Fruit fly (Drosophila melanogaster) whole organism, adult: Measurements from ENCODE around the gene CG42232.

Source experiments
- CG11617 ChIP-seq: fragments of 200-800 bp; sonication (Bioruptor generic); optimal IDR thresholded peaks from 2 replicates; lab custom pipeline; 2017; ENCODE audit warnings: mild to moderate bottlenecking, missing biosample characterization, missing genetic modification reagents, missing genetic modification characterization
- CG12768 ChIP-seq: fragments of 200-800 bp; sonication (Bioruptor generic); optimal IDR thresholded peaks from 2 replicates; lab custom pipeline; 2017; ENCODE audit warnings: missing biosample characterization, missing genetic modification characterization, mild to moderate bottlenecking, moderate library complexity, missing genetic modification reagents
- CG14711 ChIP-seq: fragments of 200-800 bp; sonication (Bioruptor generic); optimal IDR thresholded peaks from 2 replicates; lab custom pipeline; 2018; ENCODE audit warnings: missing biosample characterization, mild to moderate bottlenecking, missing genetic modification characterization, moderate library complexity
- CG1620 ChIP-seq: fragments of 200-800 bp; sonication (Bioruptor generic); optimal IDR thresholded peaks from 2 replicates; lab custom pipeline; 2016; ENCODE audit warnings: missing biosample characterization, missing genetic modification characterization
- CG33017 ChIP-seq: fragments of 200-800 bp; sonication (Bioruptor generic); optimal IDR thresholded peaks from 2 replicates; lab custom pipeline; 2018; ENCODE audit warnings: missing biosample characterization, mild to moderate bottlenecking, missing genetic modification characterization, moderate library complexity
- CG5204 ChIP-seq: fragments of 200-800 bp; sonication (Bioruptor generic); optimal IDR thresholded peaks from 2 replicates; lab custom pipeline; 2016; ENCODE audit warnings: missing biosample characterization, missing genetic modification characterization
- CG7045 ChIP-seq: fragments of 200-800 bp; sonication (Bioruptor generic); optimal IDR thresholded peaks from 2 replicates; lab custom pipeline; 2017; ENCODE audit warnings: missing biosample characterization, mild to moderate bottlenecking, missing genetic modification characterization
- CG7101 ChIP-seq: fragments of 200-800 bp; sonication (Bioruptor generic); optimal IDR thresholded peaks from 2 replicates; lab custom pipeline; 2018; ENCODE audit warnings: missing biosample characterization, mild to moderate bottlenecking, missing genetic modification characterization, moderate library complexity
- Clk ChIP-seq: fragments of 200-800 bp; sonication (Bioruptor generic); optimal IDR thresholded peaks from 2 replicates; lab custom pipeline; 2017; ENCODE audit warnings: missing biosample characterization, missing genetic modification characterization
- Crg-1 ChIP-seq: fragments of 200-800 bp; sonication (Bioruptor generic); optimal IDR thresholded peaks from 2 replicates; lab custom pipeline; 2016; ENCODE audit warnings: missing biosample characterization, missing genetic modification characterization
- Hr96 ChIP-seq: fragments of 200-800 bp; sonication (Bioruptor generic); optimal IDR thresholded peaks from 2 replicates; lab custom pipeline; 2016; ENCODE audit warnings: missing biosample characterization, missing genetic modification characterization
- Mnt ChIP-seq: fragments of 200-800 bp; sonication (Bioruptor generic); optimal IDR thresholded peaks from 2 replicates; lab custom pipeline; 2016; ENCODE audit warnings: missing biosample characterization, mild to moderate bottlenecking, missing genetic modification characterization
- bab1 ChIP-seq: fragments of 200-800 bp; sonication (Bioruptor generic); optimal IDR thresholded peaks from 3 replicates; lab custom pipeline; 2019; ENCODE audit warnings: missing biosample characterization, mild to moderate bottlenecking, missing genetic modification characterization, moderate library complexity
- cic ChIP-seq: fragments of 200-800 bp; sonication (Bioruptor generic); optimal IDR thresholded peaks from 2 replicates; lab custom pipeline; 2017; ENCODE audit warnings: missing biosample characterization, mild to moderate bottlenecking, missing genetic modification characterization, moderate library complexity
- cnc ChIP-seq, 2 experiments: fragments of >200 bp; optimal IDR thresholded peaks; 2 replicates each; lab custom pipeline; 2017
- kay ChIP-seq: fragments of 200-800 bp; sonication (Bioruptor generic); peaks from one replicate; lab custom pipeline; 2016; ENCODE audit warnings: missing biosample characterization, missing genetic modification characterization, borderline replicate concordance
- ovo ChIP-seq: fragments of 200-800 bp; sonication (Bioruptor generic); optimal IDR thresholded peaks from 2 replicates; lab custom pipeline; 2016; ENCODE audit warnings: missing biosample characterization, missing genetic modification characterization
- pad ChIP-seq: fragments of 200-800 bp; sonication (Bioruptor generic); optimal IDR thresholded peaks from 3 replicates; lab custom pipeline; 2017; ENCODE audit warnings: missing biosample characterization, missing genetic modification characterization, mild to moderate bottlenecking, moderate library complexity, missing genetic modification reagents
- tj ChIP-seq: fragments of 200-800 bp; sonication (Bioruptor generic); optimal IDR thresholded peaks from 3 replicates; lab custom pipeline; 2017; ENCODE audit warnings: missing biosample characterization, mild to moderate bottlenecking, missing genetic modification characterization, moderate library complexity
- toe ChIP-seq: fragments of 200-800 bp; sonication (Bioruptor generic); optimal IDR thresholded peaks from 2 replicates; lab custom pipeline; 2016; ENCODE audit warnings: missing biosample characterization, missing genetic modification characterization

Gene CG42232

DNA sequence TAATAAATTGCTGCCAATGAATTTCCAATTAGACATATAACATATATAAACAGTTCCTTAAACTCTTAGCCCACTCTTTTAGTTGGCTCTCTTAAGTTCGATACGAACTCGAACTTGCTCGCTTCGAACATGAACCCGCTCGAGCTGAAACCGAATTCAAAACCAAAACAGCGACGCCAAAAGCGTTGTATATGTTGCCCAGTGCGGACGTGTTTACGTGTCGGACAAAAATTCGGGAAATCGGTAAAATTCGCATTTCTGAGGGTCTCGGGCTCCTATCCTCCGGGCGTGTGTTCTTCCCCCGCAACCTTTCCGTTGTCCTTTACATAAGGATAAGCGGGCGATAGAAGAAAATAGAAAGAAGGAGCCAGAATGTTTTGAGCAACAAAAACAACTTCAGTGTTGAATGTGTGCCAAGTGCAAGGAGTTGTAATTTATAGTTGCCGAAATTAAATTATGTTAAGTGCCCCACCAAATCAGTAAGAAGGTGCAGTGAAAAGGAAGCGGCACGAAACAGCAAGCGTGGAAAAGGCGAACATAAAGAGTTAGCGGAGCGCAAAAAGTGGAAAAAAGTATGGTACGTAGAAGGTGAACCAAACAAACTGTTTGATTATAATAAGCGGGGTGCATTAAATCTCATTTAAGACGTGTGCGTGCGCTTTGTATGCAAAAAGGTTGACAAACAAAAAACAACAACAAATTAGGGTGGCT lies 33.3 kb upstream of the CG42232 start, which contains the start of gene CG42342:
Gene CG42342, plus strand, starts transcription at position 176 of the 711 bp plus-strand sequence.
- no peak for TF ChIP-seq kay (GFP tag; lab: Kevin White, UChicago)
- no peak for TF ChIP-seq CG1620 (GFP tag; lab: Kevin White, UChicago)
- TF ChIP-seq CG7045 (GFP tag; lab: Kevin White, UChicago) = no peak
- no peak for TF ChIP-seq CG33017 (tag; lab: Kevin White, UChicago)
- TF ChIP-seq cic (GFP tag; lab: Kevin White, UChicago) = no peak
- no peak for TF ChIP-seq cnc (optimal IDR thresholded peaks at IDR 0.05; lab: Kevin White, UChicago)
- TF ChIP-seq CG11617 (GFP tag; lab: Kevin White, UChicago) = no peak
- TF ChIP-seq CG14711 = no peak
- no peak for TF ChIP-seq CG12768 (GFP tag; lab: Kevin White, UChicago)
- no peak for TF ChIP-seq CG7101 (tag; lab: Kevin White, UChicago)
- TF ChIP-seq pad (GFP tag; lab: Kevin White, UChicago) = no peak
- no peak for TF ChIP-seq CG5204 (GFP tag; lab: Kevin White, UChicago)
- TF ChIP-seq toe (GFP tag; lab: Kevin White, UChicago) = no peak
- no peak for TF ChIP-seq Hr96

DNA sequence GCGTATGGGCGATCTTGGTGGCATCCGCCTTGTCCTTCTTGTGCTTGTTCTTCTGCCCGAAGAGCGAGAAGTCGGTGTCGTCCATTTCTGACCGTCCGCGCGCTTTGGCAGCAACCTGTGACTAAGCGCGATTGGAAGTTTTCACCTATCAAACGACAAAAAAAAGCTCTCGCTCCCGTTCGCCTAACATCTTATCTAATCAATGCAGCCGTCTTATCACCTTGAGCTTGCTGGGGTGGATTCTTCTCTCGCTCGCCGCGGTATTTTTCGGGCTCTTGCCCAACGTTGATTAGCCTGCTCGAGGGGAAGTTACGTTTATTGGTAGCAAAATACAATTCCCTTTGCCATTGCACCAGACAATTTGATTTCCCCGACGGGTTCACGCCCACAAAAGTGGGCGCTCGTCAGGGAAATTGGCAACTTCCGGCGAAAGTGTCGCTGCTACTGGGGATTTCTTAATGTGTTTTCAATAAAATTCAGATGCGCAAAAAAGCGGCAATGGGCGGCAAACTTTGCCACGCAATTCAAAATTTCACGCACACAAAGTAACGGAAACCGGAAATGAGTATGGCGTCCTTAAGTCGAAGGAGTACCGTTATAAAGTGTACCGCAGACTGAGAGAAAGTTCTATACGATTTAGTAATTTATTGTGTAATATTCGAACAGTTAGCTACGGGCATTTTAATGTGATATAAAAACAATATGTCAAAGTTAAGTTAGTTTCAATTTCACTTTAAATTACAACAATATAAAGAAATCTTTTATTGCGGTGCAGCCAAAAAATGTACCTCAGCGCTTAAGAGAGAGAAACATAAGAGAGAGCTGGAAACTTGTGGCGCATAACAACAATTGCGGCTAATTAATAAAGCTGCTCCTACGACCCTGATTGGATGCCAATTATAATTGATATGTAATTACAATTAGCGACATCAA lies 31.7 kb upstream of the CG42232 start, which contains the start of gene Decay:
Gene Decay, minus strand, starts transcription at position 132 of the 933 bp plus-strand sequence.
- TF ChIP-seq CG11617 (GFP tag; lab: Kevin White, UChicago) (peak; percentile 33), CG7101 (tag; lab: Kevin White, UChicago) (no peak), Crg-1 (GFP tag; lab: Kevin White, UChicago) (no peak), toe (GFP tag; lab: Kevin White, UChicago) (no peak), Clk (GFP tag; lab: Kevin White, UChicago) (no peak), CG33017 (tag; lab: Kevin White, UChicago) (no peak), ovo (GFP tag; lab: Kevin White, UChicago) (no peak), cic (GFP tag; lab: Kevin White, UChicago) (no peak), CG14711 (no peak), kay (GFP tag; lab: Kevin White, UChicago) (peak; percentile 53), CG12768 (GFP tag; lab: Kevin White, UChicago) (no peak), CG5204 (GFP tag; lab: Kevin White, UChicago) (no peak), pad (GFP tag; lab: Kevin White, UChicago) (peak; percentile 94), CG7045 (GFP tag; lab: Kevin White, UChicago) (no peak), CG1620 (GFP tag; lab: Kevin White, UChicago) (no peak), Mnt (GFP tag; lab: Kevin White, UChicago) (no peak), tj (GFP tag; lab: Kevin White, UChicago) (no peak), bab1 (GFP tag; lab: Kevin White, UChicago) (no peak), Hr96 (peak; percentile 26), cnc (optimal IDR thresholded peaks at IDR 0.05; lab: Kevin White, UChicago) (no peak)

DNA sequence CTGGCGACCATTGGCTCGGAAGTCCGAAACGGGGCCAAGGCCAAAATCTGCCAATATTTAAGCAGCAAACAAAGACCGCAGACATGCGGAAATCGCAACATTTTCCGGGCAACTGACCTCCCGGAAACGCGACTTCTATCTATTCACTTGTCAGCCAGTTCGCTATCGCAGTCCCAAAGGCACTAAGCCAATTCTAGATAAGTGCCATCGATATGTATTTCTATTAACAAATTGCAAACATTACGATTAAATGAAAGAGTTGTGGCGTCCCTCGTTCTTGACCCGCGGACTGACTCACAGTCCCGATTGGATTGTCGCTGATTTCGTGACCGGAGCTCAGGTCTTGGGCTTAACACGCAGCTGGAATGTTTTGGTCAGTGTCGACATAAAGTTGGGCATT lies 29.4 kb upstream of the CG42232 start, which contains the start of gene Gr89a:
Gene Gr89a, minus strand, starts transcription at position 101 of the 400 bp plus-strand sequence.
- no peak for TF ChIP-seq CG1620 (GFP tag; lab: Kevin White, UChicago)
- no peak for TF ChIP-seq Crg-1 (GFP tag; lab: Kevin White, UChicago)
- TF ChIP-seq CG11617 (GFP tag; lab: Kevin White, UChicago) = no peak
- TF ChIP-seq kay (GFP tag; lab: Kevin White, UChicago) = no peak
- no peak for TF ChIP-seq pad (GFP tag; lab: Kevin White, UChicago)
- TF ChIP-seq CG7045 (GFP tag; lab: Kevin White, UChicago) = no peak
- no peak for TF ChIP-seq cnc (optimal IDR thresholded peaks at IDR 0.05; lab: Kevin White, UChicago)
- no peak for TF ChIP-seq Mnt (GFP tag; lab: Kevin White, UChicago)
- no peak for TF ChIP-seq Hr96
- no peak for TF ChIP-seq tj (GFP tag; lab: Kevin White, UChicago)
- TF ChIP-seq bab1 (GFP tag; lab: Kevin White, UChicago) = no peak

DNA sequence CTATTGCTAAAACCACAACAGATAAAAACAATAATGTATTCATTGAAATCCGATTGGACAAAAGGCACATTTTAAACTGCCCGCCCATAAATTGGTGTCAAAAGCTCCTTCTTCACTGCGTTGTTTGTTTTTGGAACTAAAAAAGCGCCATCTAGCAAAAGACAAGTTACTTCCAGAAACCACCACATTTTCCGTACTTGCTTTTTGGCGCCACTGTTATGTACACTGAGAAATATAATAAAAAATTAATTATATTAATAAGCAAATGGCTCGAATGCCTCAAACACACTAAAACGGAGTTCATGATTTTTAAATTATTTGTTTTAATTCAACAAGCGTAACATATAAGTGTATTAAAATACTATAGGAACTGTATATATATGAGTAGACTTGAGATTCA lies 27.9 kb upstream of the CG42232 start:
- TF ChIP-seq cic (GFP tag; lab: Kevin White, UChicago) = no peak
- peak; percentile 44 for TF ChIP-seq CG7101 (tag; lab: Kevin White, UChicago)
- TF ChIP-seq CG14711 = peak; percentile 9
- peak; percentile 5 for TF ChIP-seq CG1620 (GFP tag; lab: Kevin White, UChicago)
- TF ChIP-seq ovo (GFP tag; lab: Kevin White, UChicago) = no peak
- TF ChIP-seq cnc (optimal IDR thresholded peaks at IDR 0.05; lab: Kevin White, UChicago) = no peak
- TF ChIP-seq CG12768 (GFP tag; lab: Kevin White, UChicago) = no peak
- TF ChIP-seq tj (GFP tag; lab: Kevin White, UChicago) = no peak
- TF ChIP-seq Mnt (GFP tag; lab: Kevin White, UChicago) = peak; percentile 32
- peak; percentile 0 for TF ChIP-seq Hr96
- TF ChIP-seq CG7045 (GFP tag; lab: Kevin White, UChicago) = peak; percentile 61
- no peak for TF ChIP-seq toe (GFP tag; lab: Kevin White, UChicago)
- TF ChIP-seq pad (GFP tag; lab: Kevin White, UChicago) = peak; percentile 1
- no peak for TF ChIP-seq CG11617 (GFP tag; lab: Kevin White, UChicago)
- TF ChIP-seq CG5204 (GFP tag; lab: Kevin White, UChicago) = peak; percentile 41
- TF ChIP-seq bab1 (GFP tag; lab: Kevin White, UChicago) = peak; percentile 35
